Worm (Caenorhabditis elegans): Measurements from ENCODE around the gene srbc-16.
A peak's percentile ranks its signal among the peaks of the same experiment; 100 is the strongest.

Gene srbc-16

DNA sequence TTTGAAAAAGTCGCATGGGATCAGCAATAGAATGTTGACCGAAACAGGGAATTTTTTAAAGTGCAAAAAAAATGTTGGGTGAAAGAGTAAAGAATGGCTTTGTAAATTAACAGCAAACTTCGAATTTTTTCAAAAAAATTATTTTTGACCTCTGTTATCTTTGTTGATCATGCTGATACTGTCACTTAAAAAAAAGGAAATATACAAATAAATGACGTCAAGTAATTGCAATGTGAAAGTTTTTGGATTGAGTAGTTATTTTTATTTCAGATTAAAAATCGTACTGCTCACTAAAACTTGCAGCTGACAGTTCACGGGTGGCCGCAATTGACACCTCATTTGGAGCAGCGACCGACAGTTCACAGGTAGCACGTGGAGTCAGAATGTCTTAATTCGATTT, 31.0 kb upstream of the srbc-16 start, which contains the start of gene C45H4.13:
Gene C45H4.13, minus strand, starts transcription at position 101 of the 400 bp plus-strand sequence.
- TF ChIP-seq sem-2 (GFP tag; optimal IDR thresholded peaks at IDR 0.05) (no peak), bed-3 (GFP tag; optimal IDR thresholded peaks at IDR 0.05) (no peak), ces-1 (GFP tag; optimal IDR thresholded peaks at IDR 0.05) (no peak), lsy-2 (tag; optimal IDR thresholded peaks at IDR 0.05) (no peak), hlh-1 (tag; optimal IDR thresholded peaks at IDR 0.05) (no peak), nhr-76 (tag; optimal IDR thresholded peaks at IDR 0.05) (no peak), nhr-237 (tag; optimal IDR thresholded peaks at IDR 0.05) (no peak), ceh-83 (GFP tag; optimal IDR thresholded peaks at IDR 0.05) (no peak), ceh-39 (tag; optimal IDR thresholded peaks at IDR 0.05) (no peak), drap-1 (GFP tag; optimal IDR thresholded peaks at IDR 0.05) (no peak), unc-62 (GFP tag; optimal IDR thresholded peaks at IDR 0.05) (no peak), lin-13 (tag; optimal IDR thresholded peaks at IDR 0.05) (no peak)

DNA sequence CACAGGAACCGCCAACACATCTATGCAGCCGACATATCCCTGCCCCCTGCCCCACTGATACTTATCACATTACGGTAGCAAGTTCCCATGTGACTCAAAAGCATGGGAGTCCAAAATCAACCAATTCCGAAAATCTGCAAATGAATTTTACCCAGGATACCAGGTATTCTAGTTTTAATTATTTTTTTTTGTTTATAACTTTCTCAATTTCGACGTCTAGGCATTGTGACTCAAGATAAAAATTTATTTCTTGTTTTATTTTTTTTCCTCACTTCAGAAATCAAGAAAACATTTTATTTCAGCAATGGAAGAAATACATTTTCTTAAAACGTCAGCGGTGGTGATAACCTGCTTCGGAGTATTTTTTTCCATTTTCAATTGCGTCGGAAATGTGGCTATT, 30.4 kb upstream of the srbc-16 start, which contains the start of gene srbc-24:
Gene srbc-24, plus strand, starts transcription at position 301 of the 400 bp plus-strand sequence.
- TF ChIP-seq M03D4.4 (tag; optimal IDR thresholded peaks at IDR 0.05) (no peak), unc-62 (GFP tag; optimal IDR thresholded peaks at IDR 0.05) (no peak), mls-2 (tag; optimal IDR thresholded peaks at IDR 0.05) (no peak), ceh-43 (GFP tag; optimal IDR thresholded peaks at IDR 0.05) (no peak), lsy-2 (tag; optimal IDR thresholded peaks at IDR 0.05) (no peak), tbx-8 (GFP tag; optimal IDR thresholded peaks at IDR 0.05) (no peak), sptf-1 (tag; optimal IDR thresholded peaks at IDR 0.05) (no peak)

DNA sequence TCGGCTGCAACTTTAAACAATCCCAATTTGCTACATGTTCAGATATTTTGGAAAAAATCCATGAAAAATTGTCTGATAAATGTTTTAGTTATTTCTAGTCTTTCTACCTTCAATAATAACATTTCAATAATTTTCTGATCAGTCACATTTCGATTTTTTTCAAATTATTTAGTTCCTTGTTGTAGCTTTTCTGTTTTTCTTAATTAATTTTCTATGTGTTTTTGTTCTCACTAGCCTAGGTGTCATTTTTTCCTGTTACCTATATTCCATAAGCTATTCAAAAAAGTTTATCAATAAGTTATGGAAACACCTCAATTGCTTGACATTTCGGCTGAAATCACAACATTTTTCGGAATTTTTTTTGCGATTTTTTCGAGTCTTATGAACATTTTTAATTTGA, 28.6 kb upstream of the srbc-16 start, which contains the start of gene srbc-23:
Gene srbc-23, plus strand, starts transcription at position 301 of the 400 bp plus-strand sequence.
- no peak for TF ChIP-seq blmp-1 (tag; optimal IDR thresholded peaks at IDR 0.05)
- no peak for TF ChIP-seq nhr-76 (tag; optimal IDR thresholded peaks at IDR 0.05)
- TF ChIP-seq lin-13 (tag; optimal IDR thresholded peaks at IDR 0.05) = no peak
- no peak for TF ChIP-seq ceh-39 (tag; optimal IDR thresholded peaks at IDR 0.05)
- no peak for TF ChIP-seq unc-120 (tag; optimal IDR thresholded peaks at IDR 0.05; ENCODE audit: poor library complexity, severe bottlenecking)
- no peak for TF ChIP-seq nhr-237 (tag; optimal IDR thresholded peaks at IDR 0.05)
- TF ChIP-seq mls-2 (tag; optimal IDR thresholded peaks at IDR 0.05) = no peak
- TF ChIP-seq nhr-12 (tag; optimal IDR thresholded peaks at IDR 0.05) = no peak
- TF ChIP-seq unc-39 (tag; optimal IDR thresholded peaks at IDR 0.05) = no peak
- TF ChIP-seq unc-62 (GFP tag; optimal IDR thresholded peaks at IDR 0.05) = no peak
- no peak for TF ChIP-seq snpc-4 (tag; optimal IDR thresholded peaks at IDR 0.05)
- no peak for TF ChIP-seq drap-1 (GFP tag; optimal IDR thresholded peaks at IDR 0.05)
- TF ChIP-seq ztf-11 (tag; optimal IDR thresholded peaks at IDR 0.05) = no peak
- TF ChIP-seq ceh-43 (GFP tag; optimal IDR thresholded peaks at IDR 0.05) = no peak
- no peak for TF ChIP-seq sem-2 (GFP tag; optimal IDR thresholded peaks at IDR 0.05)
- TF ChIP-seq hlh-1 (tag; optimal IDR thresholded peaks at IDR 0.05) = no peak
- no peak for TF ChIP-seq sptf-1 (tag; optimal IDR thresholded peaks at IDR 0.05)
- TF ChIP-seq pha-4 (tag; optimal IDR thresholded peaks at IDR 0.05) = no peak
- TF ChIP-seq nhr-28 (tag; optimal IDR thresholded peaks at IDR 0.05) = no peak

DNA sequence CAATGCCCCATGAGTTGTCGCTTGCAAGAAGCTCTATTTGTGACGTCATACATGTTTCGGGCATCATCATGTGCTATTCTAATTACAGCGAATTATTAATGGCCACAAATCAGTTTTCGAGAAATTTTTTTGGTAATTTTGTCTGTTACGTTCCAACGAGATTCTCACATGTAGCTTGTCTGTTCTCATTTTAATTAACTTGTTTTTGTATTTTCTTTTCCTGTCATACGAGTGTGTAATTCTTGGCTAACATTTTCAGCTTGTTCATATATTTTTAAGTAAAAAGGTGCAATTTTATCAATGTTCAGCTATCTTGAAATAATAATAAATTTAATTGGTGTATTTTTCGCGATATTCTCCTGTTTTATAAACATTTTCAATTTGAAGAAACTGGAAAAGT, 26.6 kb upstream of the srbc-16 start, which contains the start of gene srbc-21:
Gene srbc-21, plus strand, starts transcription at position 301 of the 400 bp plus-strand sequence.
- TF ChIP-seq zip-8 (tag; optimal IDR thresholded peaks at IDR 0.05) (peak; percentile 5), sptf-1 (tag; optimal IDR thresholded peaks at IDR 0.05) (no peak)

DNA sequence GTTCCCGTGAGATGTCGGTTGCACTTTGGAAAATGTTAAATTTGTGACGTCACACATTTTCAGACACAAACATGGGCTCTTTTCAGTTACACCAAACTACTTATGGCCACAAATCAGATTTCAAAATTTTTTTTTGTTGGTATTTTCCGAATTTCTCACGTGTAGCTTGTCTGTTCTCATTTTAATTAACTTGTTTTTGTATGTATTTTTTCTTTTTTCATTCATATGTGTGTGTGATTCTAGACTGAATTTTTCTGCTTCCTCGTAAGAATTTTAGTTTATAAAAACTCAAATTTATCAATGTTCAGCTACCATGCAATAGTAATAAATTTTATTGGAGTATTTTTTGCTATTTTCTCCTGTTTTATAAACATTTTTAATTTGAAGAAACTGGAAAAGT, 25.0 kb upstream of the srbc-16 start, which contains the start of gene srbc-22:
Gene srbc-22, plus strand, starts transcription at position 301 of the 400 bp plus-strand sequence.
- TF ChIP-seq nhr-2 (tag; optimal IDR thresholded peaks at IDR 0.05) (no peak), nhr-28 (tag; optimal IDR thresholded peaks at IDR 0.05) (no peak), zip-8 (tag; optimal IDR thresholded peaks at IDR 0.05) (peak; percentile 23)

DNA sequence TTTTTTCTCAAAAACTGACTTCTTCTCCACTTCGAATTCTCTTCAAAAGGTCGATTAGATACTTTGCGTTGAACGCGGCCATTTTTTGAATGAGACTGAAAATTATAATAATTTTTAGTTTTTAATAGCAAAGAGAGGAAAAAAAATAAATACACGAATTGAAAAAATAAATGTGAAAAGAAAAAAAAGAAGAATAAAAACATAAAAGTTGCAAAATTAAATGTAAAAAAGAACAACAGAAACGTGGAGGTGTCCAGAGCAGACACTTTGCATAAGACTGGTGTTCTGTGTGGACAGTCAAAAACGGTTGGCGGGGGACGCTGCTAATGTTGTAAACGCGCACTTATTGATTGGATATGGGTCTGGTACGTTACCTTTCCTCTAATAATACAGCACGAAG, 22.5 kb upstream of the srbc-16 start, which contains the start of gene C45H4.14:
Gene C45H4.14, minus strand, starts transcription at position 101 of the 400 bp plus-strand sequence.
- TF ChIP-seq zip-8 (tag; optimal IDR thresholded peaks at IDR 0.05) = no peak
- TF ChIP-seq ceh-39 (tag; optimal IDR thresholded peaks at IDR 0.05) = no peak
- TF ChIP-seq sem-2 (GFP tag; optimal IDR thresholded peaks at IDR 0.05) = no peak
- TF ChIP-seq ces-1 (GFP tag; optimal IDR thresholded peaks at IDR 0.05) = no peak
- no peak for TF ChIP-seq nhr-28 (tag; optimal IDR thresholded peaks at IDR 0.05)

DNA sequence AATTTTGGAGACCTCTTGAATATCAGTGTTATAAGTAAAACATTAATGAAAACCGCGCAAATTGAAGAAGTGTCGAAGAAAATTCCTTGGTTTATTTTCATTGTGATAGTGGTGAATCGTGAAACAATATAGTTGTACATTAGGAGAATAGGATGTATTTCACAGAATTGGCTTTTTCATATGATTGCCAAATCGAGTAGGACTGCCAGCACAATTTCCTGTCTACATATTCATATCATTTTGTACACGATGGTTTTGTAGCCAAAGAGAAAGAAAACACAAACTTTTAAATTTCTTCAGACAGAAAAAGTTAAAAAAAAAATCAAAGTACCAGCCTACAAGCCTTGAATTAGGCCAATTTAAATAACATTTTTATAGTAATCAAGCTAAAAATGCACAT, 18.1 kb upstream of the srbc-16 start, which contains the start of gene str-255:
Gene str-255, minus strand, starts transcription at position 101 of the 400 bp plus-strand sequence.
- TF ChIP-seq zip-8 (tag; optimal IDR thresholded peaks at IDR 0.05) = no peak
- no peak for TF ChIP-seq sem-2 (GFP tag; optimal IDR thresholded peaks at IDR 0.05)
- TF ChIP-seq hlh-1 (tag; optimal IDR thresholded peaks at IDR 0.05) = no peak
- TF ChIP-seq unc-39 (tag; optimal IDR thresholded peaks at IDR 0.05) = no peak
- TF ChIP-seq unc-120 (tag; optimal IDR thresholded peaks at IDR 0.05; ENCODE audit: poor library complexity, severe bottlenecking) = no peak
- TF ChIP-seq ztf-11 (tag; optimal IDR thresholded peaks at IDR 0.05) = no peak
- TF ChIP-seq nhr-76 (tag; optimal IDR thresholded peaks at IDR 0.05) = no peak
- TF ChIP-seq cnd-1 (tag; optimal IDR thresholded peaks at IDR 0.05) = no peak
- TF ChIP-seq elt-1 (tag; optimal IDR thresholded peaks at IDR 0.05; ENCODE audit: borderline replicate concordance, insufficient read depth) = no peak
- no peak for TF ChIP-seq nhr-2 (tag; optimal IDR thresholded peaks at IDR 0.05)
- no peak for TF ChIP-seq lsy-2 (tag; optimal IDR thresholded peaks at IDR 0.05)
- TF ChIP-seq bed-3 (GFP tag; optimal IDR thresholded peaks at IDR 0.05) = no peak
- TF ChIP-seq mab-5 (tag; optimal IDR thresholded peaks at IDR 0.05) = no peak
- no peak for TF ChIP-seq snpc-4 (tag; optimal IDR thresholded peaks at IDR 0.05)
- TF ChIP-seq lin-32 (GFP tag; optimal IDR thresholded peaks at IDR 0.05) = no peak
- TF ChIP-seq elt-3 (tag; optimal IDR thresholded peaks at IDR 0.05) = no peak
- TF ChIP-seq nhr-12 (tag; optimal IDR thresholded peaks at IDR 0.05) = no peak
- TF ChIP-seq lin-13 (tag; optimal IDR thresholded peaks at IDR 0.05) = no peak
